Fruit fly (Drosophila melanogaster): Measurements from ENCODE around the gene CG9175.

CG9175 gene

DNA sequence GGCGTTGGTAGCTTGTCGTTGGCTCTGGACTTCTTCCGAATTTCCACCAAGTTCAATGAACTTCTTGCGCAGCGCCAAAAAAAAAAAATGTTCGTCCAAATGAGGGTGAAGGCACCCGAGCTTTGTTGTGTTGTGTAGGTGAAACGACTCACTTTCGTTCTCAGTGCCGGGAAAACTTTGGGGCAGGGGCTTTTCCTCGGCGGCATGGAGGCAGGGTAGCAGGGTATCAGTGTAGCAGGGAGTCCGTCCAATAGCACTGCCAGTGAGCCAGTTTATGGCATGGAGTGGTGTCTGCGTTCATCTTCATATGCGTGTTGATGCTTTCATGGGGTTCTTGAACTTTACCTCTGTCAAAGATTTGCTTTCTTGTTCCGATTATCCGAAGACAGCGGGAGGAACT is 24.5 kb downstream of the CG9175 start:
- no peak for TF ChIP-seq CG17801 (GFP tag; optimal IDR thresholded peaks at IDR 0.05; ENCODE audit: partially characterized antibody)

DNA sequence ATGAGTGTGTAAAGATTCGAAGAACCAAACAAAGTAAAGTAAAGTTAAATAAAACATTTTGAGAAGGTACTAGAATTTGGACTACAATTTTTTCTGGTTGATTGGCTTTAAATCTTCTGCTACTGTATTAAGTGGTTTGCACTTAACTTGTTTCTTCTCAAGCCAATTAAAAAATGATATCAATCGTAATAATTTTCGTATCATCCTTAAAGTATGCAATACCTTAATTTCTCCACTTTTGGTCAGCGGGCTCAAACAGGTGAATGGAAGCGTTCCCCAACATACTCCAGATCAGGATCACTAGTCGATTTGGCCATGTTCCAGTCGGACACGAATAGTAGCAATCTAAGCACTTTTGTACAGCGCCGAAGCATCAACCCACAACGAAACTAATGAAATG is 24.9 kb downstream of the CG9175 start:
- no peak for TF ChIP-seq CG17801 (GFP tag; optimal IDR thresholded peaks at IDR 0.05; ENCODE audit: partially characterized antibody)

DNA sequence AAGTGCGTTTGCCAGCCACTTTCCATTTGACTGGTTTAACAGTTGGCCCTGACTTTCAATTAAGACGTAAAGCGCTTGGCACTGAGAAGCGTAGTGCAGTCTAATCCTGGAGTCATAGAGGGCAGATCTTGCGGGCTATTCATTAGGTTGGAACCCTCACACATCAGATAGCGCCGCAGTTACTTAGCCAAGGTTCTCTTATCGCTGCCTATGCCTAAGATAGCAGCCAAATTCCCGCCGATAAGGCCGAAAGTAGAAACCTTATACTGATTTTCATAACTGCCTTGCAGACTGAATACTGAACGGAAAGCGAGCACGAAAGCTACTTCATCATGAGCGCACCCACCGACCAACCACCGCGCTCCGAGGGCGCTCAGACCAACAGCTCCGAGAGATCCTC is 26.6 kb downstream of the CG9175 start:
- no peak for TF ChIP-seq CG17801 (GFP tag; optimal IDR thresholded peaks at IDR 0.05; ENCODE audit: partially characterized antibody)

DNA sequence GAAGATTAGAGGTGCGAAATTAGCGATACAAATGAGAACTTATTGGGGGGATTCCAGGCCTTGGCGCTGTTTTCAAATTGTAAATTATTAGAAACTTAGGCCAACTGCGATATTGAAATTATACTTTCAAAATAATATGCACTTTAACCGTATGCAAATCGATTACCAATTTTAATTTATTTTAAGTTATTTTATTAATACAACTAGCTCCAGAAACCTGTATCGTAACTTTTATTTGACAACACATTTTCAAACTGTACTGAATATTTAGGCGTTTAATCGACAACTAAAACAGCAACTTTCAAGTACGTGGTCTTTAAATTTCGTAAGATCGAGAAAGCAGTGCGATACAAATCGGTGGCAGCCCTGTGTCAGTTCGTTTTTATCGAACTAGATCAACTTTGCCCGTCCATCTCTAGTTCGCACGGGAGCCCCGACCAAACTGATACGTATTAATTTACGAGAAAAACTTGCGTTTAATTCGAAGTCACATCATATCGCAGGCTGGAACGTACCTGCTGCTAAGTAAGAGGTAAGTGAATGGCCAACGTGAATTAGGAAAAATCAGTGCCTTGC is 28.0 kb downstream of the CG9175 start, which contains the start of the genes CG9154 and Kr-h2:
Gene CG9154, minus strand, starts transcription at position 31 of the 576 bp plus-strand sequence.
Gene Kr-h2, plus strand, starts transcription at position 335 of the 576 bp plus-strand sequence.
- no peak for TF ChIP-seq CG17801 (GFP tag; optimal IDR thresholded peaks at IDR 0.05; ENCODE audit: partially characterized antibody)

DNA sequence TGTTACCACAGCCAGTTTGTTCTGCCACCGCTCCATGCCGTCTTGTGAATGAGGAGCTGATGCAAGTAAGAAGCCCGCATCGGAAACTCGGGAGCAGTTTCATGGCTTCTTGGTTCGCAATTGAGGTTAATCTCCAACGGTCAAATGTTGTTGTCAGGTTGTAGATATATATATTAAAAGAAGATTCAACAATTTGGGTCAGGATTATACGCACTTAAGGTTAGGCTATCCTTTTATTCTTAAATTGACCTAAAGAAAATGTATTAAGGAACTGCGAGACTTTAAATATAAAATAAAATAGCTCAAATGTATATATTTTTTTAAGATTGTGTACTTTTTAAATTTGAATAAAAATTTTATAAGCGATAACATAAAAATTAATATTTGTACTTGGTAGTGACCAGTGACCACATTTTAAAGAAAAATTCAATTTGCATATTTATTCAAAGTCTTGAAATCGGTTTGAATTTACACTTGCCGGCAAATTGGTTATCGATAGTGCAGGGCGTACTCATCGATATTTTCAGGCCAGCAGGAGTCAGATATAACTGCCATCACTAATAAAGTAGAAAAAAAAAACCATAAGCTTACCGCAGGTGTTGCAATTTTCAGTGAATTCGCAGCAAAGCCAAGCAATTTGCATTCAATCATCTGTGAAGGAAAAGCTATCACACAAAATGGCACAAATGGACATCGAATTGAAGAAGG is 30.1 kb downstream of the CG9175 start, which contains the start of the genes CG9150 and Pfdn1:
Gene CG9150, minus strand, starts transcription at position 51 of the 708 bp plus-strand sequence.
Gene Pfdn1, plus strand, starts transcription at position 536 of the 708 bp plus-strand sequence.
- no peak for TF ChIP-seq CG17801 (GFP tag; optimal IDR thresholded peaks at IDR 0.05; ENCODE audit: partially characterized antibody)

DNA sequence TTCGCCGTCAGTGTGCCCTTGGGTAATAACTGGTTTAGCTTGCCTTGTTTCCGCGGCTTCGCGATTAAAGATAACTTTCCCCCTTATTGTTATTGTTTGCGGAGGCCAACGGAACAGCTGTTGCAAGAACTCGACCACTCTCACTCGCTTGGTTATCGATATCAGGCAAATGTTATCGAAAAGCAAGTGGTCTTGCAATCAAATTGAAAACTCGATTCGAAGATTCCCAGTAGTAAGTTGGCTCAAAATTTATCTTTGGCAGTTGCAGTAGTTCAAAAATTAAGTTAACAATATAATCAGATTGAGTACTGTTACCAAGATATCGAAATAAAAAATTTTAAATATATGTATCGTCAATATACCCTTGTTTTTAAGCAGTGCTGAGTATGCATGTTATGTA is 32.9 kb downstream of the CG9175 start, which contains the start of the genes Fbw5 and CG9147:
Gene Fbw5, minus strand, starts transcription at position 131 of the 400 bp plus-strand sequence.
Gene CG9147, plus strand, starts transcription at position 175 of the 400 bp plus-strand sequence.
- peak; percentile 99 for TF ChIP-seq CG17801 (GFP tag; optimal IDR thresholded peaks at IDR 0.05; ENCODE audit: partially characterized antibody)

DNA sequence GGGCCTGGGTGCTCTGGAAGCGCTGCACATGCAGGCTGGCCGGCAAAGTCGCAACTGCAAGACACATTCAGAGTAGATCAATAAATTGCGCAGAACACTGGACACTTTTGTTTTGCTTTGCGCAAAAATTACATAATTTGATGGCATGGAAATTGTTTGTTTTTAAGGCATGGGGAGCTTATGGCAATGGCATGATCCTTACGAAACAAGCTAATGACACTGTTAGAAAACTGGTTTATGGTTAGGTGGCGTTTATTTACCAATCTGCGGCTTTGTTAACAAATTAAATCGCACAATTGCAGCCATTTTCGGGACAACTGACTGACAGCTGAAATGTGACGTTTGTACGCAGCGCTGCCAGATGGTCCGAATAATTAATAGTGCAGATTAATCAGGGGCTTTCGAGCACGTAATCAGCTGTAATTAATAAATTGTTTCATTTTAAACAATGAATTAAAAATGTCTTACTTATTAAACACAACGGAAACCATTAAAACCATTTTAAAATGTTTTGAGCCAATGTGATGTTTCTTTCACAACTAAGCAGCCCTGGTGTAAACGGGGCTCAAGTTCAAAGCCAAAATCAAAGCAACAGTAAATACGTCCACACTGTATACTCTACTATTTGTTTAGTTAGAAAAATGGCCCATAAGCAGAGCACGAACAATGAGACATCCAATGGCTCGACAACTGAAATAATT is 36.2 kb downstream of the CG9175 start, which contains the start of the genes ND-51 and CG13994:
Gene ND-51, minus strand, starts transcription at position 376 of the 701 bp plus-strand sequence.
Gene CG13994, plus strand, starts transcription at position 608 of the 701 bp plus-strand sequence.
- peak; percentile 83 for TF ChIP-seq CG17801 (GFP tag; optimal IDR thresholded peaks at IDR 0.05; ENCODE audit: partially characterized antibody)

DNA sequence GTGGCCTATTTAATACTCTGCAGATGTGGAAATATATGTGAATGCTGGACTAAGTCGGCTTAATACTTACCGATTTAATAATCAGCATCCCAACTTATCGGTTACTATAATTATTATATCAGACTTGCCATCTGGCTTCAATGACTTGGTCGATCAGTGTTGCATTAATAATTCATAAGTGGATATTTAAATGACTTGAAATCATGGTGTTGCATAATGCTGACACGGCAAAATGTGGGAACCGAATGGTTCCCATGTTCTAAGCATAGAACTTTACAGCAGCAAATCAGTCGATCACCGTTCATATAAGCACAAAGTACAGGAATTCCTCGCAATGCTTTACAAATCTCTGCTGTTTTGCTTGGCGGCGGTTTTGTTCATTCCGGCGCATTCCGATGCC is 38.6 kb downstream of the CG9175 start, which contains the start of gene CG34180:
Gene CG34180, plus strand, starts transcription at position 301 of the 400 bp plus-strand sequence.
- no peak for TF ChIP-seq CG17801 (GFP tag; optimal IDR thresholded peaks at IDR 0.05; ENCODE audit: partially characterized antibody)

DNA sequence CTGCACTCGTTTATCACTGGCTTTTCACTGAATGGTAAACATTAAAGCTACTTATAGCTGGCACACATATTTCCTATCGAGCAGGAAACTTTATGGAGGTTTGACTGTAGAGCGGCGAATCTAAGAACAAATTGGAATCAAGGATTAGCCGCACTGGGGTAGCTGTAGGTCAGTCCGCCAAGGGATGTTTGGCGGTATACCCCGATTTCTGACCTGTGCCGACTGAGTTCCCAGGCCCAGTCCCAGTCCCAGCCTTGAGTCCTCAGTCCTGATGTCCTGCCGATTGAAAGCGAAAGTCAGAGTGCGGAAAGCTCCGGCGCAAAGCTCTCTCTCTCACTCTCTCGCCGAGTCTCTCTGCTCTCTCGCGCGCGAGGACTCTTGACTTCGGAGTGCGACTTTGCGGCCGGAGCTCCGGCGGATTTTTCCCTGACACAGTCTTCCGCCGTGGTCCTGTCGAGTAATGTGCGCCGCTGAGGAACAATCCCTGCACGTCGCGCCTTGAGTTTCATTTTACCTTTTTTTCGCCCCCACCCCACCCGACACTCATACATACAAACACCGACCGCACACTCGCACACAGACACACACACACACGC is 44.8 kb downstream of the CG9175 start, which contains the start of gene CG13995:
Gene CG13995, plus strand, starts transcription at position 429 of the 596 bp plus-strand sequence.
- no peak for TF ChIP-seq CG17801 (GFP tag; optimal IDR thresholded peaks at IDR 0.05; ENCODE audit: partially characterized antibody)

DNA sequence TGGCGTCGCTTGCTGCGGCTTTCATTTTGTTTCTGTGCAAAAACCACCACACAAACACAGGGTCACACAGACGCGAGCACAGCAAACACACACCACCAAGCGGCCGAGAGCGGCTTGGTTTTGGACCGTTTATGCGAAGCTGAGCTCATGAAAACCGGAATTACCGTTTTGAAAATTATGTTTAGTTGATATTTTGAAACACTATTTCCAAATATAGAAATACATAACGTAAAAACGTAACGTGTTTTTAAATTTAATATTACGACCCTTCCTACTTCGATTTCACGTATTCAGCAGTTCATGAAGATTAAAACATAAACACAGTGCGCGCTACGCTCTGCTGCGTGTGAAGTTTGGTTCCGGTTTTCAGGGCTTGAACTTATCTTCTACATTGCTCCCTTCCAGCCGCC is 47.5 kb downstream of the CG9175 start:
- TF ChIP-seq CG17801 (GFP tag; optimal IDR thresholded peaks at IDR 0.05; ENCODE audit: partially characterized antibody): peak; percentile 96

DNA sequence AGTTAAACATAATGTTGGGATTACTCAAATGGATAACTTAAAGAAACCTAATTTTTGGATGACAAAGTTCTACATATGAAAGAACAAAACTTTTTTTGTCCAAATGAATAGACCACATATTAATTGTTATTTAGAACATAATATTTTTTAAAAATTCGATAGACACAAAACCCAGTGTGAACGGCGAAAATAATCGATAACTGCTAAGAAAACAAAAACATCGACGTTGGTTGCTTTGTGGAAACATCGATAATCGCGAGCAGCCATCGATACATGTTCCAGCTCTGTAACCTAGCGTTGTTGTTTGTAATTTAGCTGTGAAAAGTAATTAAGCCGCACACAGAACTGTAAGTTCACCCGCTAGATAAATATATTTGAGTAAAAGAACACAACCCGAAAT is 48.2 kb downstream of the CG9175 start, which contains the start of gene CG9135:
Gene CG9135, plus strand, starts transcription at position 226 of the 400 bp plus-strand sequence.
- TF ChIP-seq CG17801 (GFP tag; optimal IDR thresholded peaks at IDR 0.05; ENCODE audit: partially characterized antibody): no peak

DNA sequence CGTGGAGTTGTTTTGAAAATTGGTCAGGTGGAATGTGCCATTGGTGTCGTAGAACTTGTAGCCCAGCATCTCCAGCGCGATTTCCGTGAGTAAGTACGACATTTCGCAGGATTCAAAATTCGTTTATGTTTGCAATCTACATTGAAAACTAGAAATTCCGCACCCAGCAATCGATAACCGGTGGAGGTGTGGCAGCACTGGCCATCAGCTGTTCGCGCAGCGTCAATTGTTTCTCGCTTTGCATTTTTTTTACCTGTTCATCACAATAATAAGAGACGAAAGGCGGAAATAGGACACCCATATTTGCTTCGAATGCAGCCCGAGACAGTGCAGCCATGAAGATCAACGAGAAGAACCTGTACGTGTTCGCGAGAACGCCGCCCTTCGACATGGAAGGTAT is 50.2 kb downstream of the CG9175 start, which contains the start of the genes CG34179 and slmo:
Gene CG34179, minus strand, starts transcription at position 165 of the 400 bp plus-strand sequence.
Gene slmo, minus strand, starts transcription at position 165 of the 400 bp plus-strand sequence.
- no peak for TF ChIP-seq CG17801 (GFP tag; optimal IDR thresholded peaks at IDR 0.05; ENCODE audit: partially characterized antibody)

DNA sequence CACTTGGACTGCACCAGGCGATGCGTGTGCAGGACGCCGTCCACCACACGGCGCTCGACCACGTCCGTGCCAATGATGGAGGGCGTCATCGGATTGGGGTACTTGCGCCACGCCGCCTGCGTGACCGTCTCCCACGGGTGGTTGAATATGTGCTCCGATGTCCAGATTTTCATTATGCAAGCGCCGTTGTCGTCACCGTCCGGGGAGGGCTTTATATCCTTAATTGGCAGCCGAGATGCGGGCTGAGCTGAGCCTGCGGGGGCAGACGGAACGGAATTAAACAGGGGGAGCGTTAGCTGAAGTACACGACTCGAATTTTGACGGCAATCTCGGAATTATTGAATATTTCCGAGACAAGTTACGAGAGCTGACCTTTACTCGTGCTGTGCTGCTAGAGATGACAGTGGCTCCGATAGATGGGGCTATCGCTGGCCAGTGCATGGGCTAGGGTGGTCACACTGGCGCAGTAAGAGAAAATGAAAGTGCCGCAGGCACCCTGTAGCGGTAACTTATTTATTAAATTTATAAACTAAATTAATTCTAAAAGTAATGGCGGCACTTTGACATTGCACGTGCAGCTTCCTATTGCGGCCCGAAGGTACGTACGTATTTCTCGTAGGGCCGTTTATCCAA is 51.1 kb downstream of the CG9175 start, which contains the start of gene IPIP:
Gene IPIP, plus strand, starts transcription at position 475 of the 633 bp plus-strand sequence.
- peak; percentile 75 for TF ChIP-seq CG17801 (GFP tag; optimal IDR thresholded peaks at IDR 0.05; ENCODE audit: partially characterized antibody)

DNA sequence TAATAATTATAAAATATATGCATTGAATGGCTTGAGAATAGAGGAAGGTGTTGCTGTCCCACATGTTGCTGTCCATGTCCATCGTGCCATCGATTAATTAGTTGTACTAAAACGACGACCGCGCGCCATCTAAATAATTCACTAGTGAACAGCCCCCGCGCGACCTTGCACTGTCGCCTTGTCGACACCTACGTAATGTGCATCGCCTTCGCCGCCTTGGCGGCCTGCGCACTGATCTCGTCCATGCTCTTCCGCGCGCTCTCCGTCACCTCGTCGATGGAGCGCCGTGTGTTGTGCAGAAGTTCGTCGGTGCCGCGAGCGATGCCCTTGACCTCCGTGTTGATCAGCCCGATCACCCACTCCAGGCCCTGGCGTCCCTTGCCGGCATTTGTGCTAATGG is 51.9 kb downstream of the CG9175 start:
- TF ChIP-seq CG17801 (GFP tag; optimal IDR thresholded peaks at IDR 0.05; ENCODE audit: partially characterized antibody): no peak
